Fruit fly (Drosophila melanogaster): ENCODE data around the gene CG44195.

CG44195 gene

DNA sequence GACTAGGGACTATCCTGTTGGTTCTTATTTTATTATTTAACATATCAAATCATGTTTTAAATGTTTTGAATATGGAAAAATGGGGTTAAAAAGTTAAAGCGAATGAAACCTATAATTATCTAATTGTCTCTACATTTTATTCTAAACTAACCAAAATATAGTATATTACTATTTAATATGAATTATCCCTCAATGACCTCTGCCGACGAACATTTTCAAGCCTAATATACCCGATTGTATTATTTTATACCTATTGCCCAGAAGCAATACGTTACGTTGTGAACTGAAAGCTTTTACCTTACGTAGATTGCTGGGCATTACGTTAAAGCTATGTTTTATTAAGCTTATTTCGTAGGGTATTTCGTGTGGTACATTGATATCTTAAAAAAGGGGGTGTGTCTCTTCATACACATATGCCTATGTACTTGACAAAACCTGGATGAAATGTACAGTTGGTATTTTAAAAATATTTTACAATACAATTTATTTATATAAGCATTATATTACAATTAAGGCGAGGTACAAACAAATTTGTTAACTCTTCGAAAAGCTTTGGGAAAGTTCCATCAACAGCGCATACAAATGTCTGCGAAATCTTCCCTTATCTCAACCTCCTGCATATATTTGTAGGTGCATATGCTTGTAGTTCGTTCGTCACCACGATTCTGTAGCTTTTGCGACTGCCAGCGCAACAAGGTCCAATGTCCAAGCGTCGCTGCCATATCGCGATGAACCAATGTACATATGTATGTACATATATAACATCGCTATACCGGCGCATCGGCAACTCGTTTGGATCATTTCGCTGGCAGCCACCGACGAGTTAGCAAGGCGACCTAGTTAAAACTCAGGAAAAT lies 23.3 kb upstream of the CG44195 start, which contains the start of gene Mcad (continued):
- TF ChIP-seq Rx (GFP tag; IDR thresholded peaks at IDR 0.05) = peak; percentile 88
- TF ChIP-seq CG2116 (GFP tag; optimal IDR thresholded peaks at IDR 0.05) = peak; percentile 54
- TF ChIP-seq CG3838 (GFP tag; optimal IDR thresholded peaks at IDR 0.05) = peak; percentile 38
- TF ChIP-seq CG7987 (GFP tag; optimal IDR thresholded peaks at IDR 0.05) = peak; percentile 85
- TF ChIP-seq bcd (GFP tag; optimal IDR thresholded peaks at IDR 0.05) = peak; percentile 93
- TF ChIP-seq MBD-R2 (GFP tag; IDR thresholded peaks at IDR 0.05) = peak; percentile 92
- TF ChIP-seq CG10274 (GFP tag; optimal IDR thresholded peaks at IDR 0.05) = peak; percentile 99
- TF ChIP-seq CG17912 (GFP tag; optimal IDR thresholded peaks at IDR 0.05) = no peak
- TF ChIP-seq crol (GFP tag; IDR thresholded peaks at IDR 0.05) = peak; percentile 42
- TF ChIP-seq CG4707 (GFP tag; optimal IDR thresholded peaks at IDR 0.05) = no peak
- peak; percentile 96 for TF ChIP-seq sisA (GFP tag; IDR thresholded peaks at IDR 0.05)
- TF ChIP-seq crp (GFP tag; optimal IDR thresholded peaks at IDR 0.05) = peak in 1 of 2 experiments; percentile 37
- no peak for TF ChIP-seq yki (optimal IDR thresholded peaks at IDR 0.05)
- TF ChIP-seq CG7745 (tag; optimal IDR thresholded peaks at IDR 0.05) = no peak
- peak; percentile 91 for TF ChIP-seq CG6854 (GFP tag; optimal IDR thresholded peaks at IDR 0.05)
- TF ChIP-seq MESR4 (GFP tag; optimal IDR thresholded peaks at IDR 0.05) = no peak
- TF ChIP-seq mld (GFP tag; IDR thresholded peaks at IDR 0.05; ENCODE audit: partially characterized antibody) = no peak
- TF ChIP-seq CG14441 (GFP tag; IDR thresholded peaks at IDR 0.05) = peak; percentile 93
- TF ChIP-seq CG4820 (GFP tag; optimal IDR thresholded peaks at IDR 0.05) = peak; percentile 93
- TF ChIP-seq CG8765 (GFP tag; IDR thresholded peaks at IDR 0.05) = no peak; the same call in 1 of the 2 replicates
- TF ChIP-seq CG5245 (GFP tag; optimal IDR thresholded peaks at IDR 0.05) = peak; percentile 83
- peak; percentile 92 for TF ChIP-seq CG10366 (GFP tag; IDR thresholded peaks at IDR 0.05)
- no peak for TF ChIP-seq Myb (GFP tag; optimal IDR thresholded peaks at IDR 0.05)
- peak; percentile 47 for TF ChIP-seq Ets97D (GFP tag; optimal IDR thresholded peaks at IDR 0.05)
- TF ChIP-seq Ada2b (GFP tag; IDR thresholded peaks at IDR 0.05) = peak; percentile 95
- peak; percentile 67 for TF ChIP-seq sqz (GFP tag; optimal IDR thresholded peaks at IDR 0.05)
- TF ChIP-seq CG7357 (GFP tag; IDR thresholded peaks at IDR 0.05) = peak; percentile 52; the same call in 2 of the 3 replicates
- TF ChIP-seq schlank (tag; optimal IDR thresholded peaks at IDR 0.05) = peak; percentile 67
- TF ChIP-seq salm (tag; optimal IDR thresholded peaks at IDR 0.05) = peak; percentile 70
- peak; percentile 77 for TF ChIP-seq Lim3 (GFP tag; IDR thresholded peaks at IDR 0.05)
- no peak for TF ChIP-seq kni (GFP tag; optimal IDR thresholded peaks at IDR 0.05)
- TF ChIP-seq CG9437 (GFP tag; optimal IDR thresholded peaks at IDR 0.05) = peak; percentile 99
- TF ChIP-seq Pdp1 (GFP tag; optimal IDR thresholded peaks at IDR 0.05) = peak; percentile 55 to 73
- TF ChIP-seq dysf (GFP tag; IDR thresholded peaks at IDR 0.05) = peak; percentile 96
- peak; percentile 93 for TF ChIP-seq CG31441 (GFP tag; IDR thresholded peaks at IDR 0.05)
- peak; percentile 90 for TF ChIP-seq al (GFP tag; IDR thresholded peaks at IDR 0.05)
- peak; percentile 93 for TF ChIP-seq CG10654 (GFP tag; optimal IDR thresholded peaks at IDR 0.05)
- TF ChIP-seq Dref (GFP tag; IDR thresholded peaks at IDR 0.05) = peak; percentile 42; the same call in 1 of the 2 replicates
- peak; percentile 94 for TF ChIP-seq nerfin-1 (tag; optimal IDR thresholded peaks at IDR 0.05)
- peak; percentile 90 for TF ChIP-seq CG6765 (GFP tag; optimal IDR thresholded peaks at IDR 0.05)
- peak; percentile 84 for TF ChIP-seq Dek (tag; optimal IDR thresholded peaks at IDR 0.05)
- TF ChIP-seq HmgD (GFP tag; optimal IDR thresholded peaks at IDR 0.05) = no peak
- peak; percentile 80 for TF ChIP-seq ham (GFP tag; IDR thresholded peaks at IDR 0.05)
- TF ChIP-seq CG2678 (tag; optimal IDR thresholded peaks at IDR 0.05) = peak; percentile 97
- peak; percentile 55 for TF ChIP-seq gcm2 (GFP tag; optimal IDR thresholded peaks at IDR 0.05)
- TF ChIP-seq CG18262 (tag; optimal IDR thresholded peaks at IDR 0.05) = peak; percentile 88
- no peak for TF ChIP-seq jumu (GFP tag; optimal IDR thresholded peaks at IDR 0.05)
- TF ChIP-seq CG3995 (GFP tag; optimal IDR thresholded peaks at IDR 0.05) = peak; percentile 70
- TF ChIP-seq croc (GFP tag; conservative IDR thresholded peaks at IDR 0.05) = peak; percentile 88; the same call in 2 of the 3 replicates
